Worm (Caenorhabditis elegans) whole organism, L3 larva: Measurements from ENCODE around the gene srx-28.

Experiments
- ama-1 ChIP-seq: fragments of 150-350 bp; optimal IDR thresholded peaks from 2 replicates; lab custom pipeline; 2018
- fos-1 ChIP-seq: fragments of 150-350 bp; optimal IDR thresholded peaks from 2 replicates; lab custom pipeline; 2014; ENCODE audit warnings: missing biosample characterization, missing genetic modification characterization
- mdl-1 ChIP-seq: fragments of 150-350 bp; optimal IDR thresholded peaks from 2 replicates; lab custom pipeline; 2014; ENCODE audit warnings: missing biosample characterization, missing genetic modification characterization
- nhr-237 ChIP-seq: fragments of 150-350 bp; optimal IDR thresholded peaks from 2 replicates; lab custom pipeline; 2014; ENCODE audit warnings: missing biosample characterization, missing genetic modification characterization
- nhr-28 ChIP-seq: fragments of 150-350 bp; optimal IDR thresholded peaks from 2 replicates; lab custom pipeline; 2014; ENCODE audit warnings: missing biosample characterization, missing genetic modification characterization

DNA sequence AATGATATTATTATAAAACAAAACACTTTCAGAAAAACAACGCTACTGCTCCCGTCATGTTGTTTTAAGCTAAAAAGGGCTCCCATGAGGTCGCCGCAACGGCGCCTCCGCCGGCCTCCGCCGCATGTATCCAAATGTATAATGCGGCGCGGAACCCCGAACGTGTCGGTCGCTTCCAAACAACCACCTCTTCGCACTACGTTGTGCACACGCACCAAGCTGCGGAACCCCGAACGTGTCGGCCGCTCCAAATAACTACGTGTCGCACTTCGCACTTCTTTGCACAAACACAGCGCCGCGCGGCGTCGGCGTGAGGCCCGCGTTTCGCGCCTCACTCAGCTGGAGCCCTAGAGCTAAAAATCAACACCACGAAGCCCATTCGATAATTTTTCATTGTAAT, 40.1 kb downstream of the srx-28 start:
- TF ChIP-seq fos-1 (tag; lab: Kevin White, UChicago) (no peak), nhr-28 (no peak), mdl-1 (tag; lab: Kevin White, UChicago) (no peak), nhr-237 (tag; lab: Kevin White, UChicago) (no peak), ama-1 (lab: Kevin White, UChicago) (no peak)
